Fruit fly (Drosophila melanogaster): ENCODE data around the gene Hsp68.

DNA sequence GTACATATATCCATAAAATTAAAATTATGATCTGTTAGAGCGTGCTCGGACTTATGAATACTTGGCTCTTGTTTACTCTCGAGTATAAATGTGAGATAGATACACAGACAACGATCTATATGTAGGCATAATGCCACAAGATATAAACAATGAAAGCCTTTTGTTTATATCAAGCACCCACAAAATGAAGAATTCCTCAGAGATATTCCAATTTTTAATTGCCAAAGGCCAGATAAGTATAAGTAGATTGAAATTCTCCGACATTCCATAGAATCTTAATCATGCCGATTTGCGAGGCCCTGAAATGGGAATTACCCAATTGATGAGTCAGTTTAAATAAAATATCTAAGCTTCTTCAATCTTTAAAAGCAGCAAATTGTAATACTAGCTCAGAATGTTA, 35.2 kb downstream of the Hsp68 start:
- TF ChIP-seq CG8478 (optimal IDR thresholded peaks at IDR 0.05) (no peak), CTCF (optimal IDR thresholded peaks at IDR 0.05) (no peak)
